Worm (Caenorhabditis elegans) whole organism, midembryonic: ENCODE results near the gene Y39B6A.10.

Experiments used
- cog-1 ChIP-seq: sonication (generic microtip); optimal IDR thresholded peaks from 2 replicates; lab custom pipeline; 2016; ENCODE audit warnings: missing genetic modification characterization, missing compliant biosample characterization
- klf-2 ChIP-seq: fragments of 200-800 bp; sonication (Bioruptor generic); conservative IDR thresholded peaks from 2 replicates; pipeline ENCODE4 v1.3.6; 2022; ENCODE audit warnings: missing genetic modification reagents, missing genetic modification characterization, missing compliant biosample characterization
- med-1 ChIP-seq: sonication (generic microtip); optimal IDR thresholded peaks from 2 replicates; lab custom pipeline; 2017; ENCODE audit warnings: missing genetic modification characterization, mild to moderate bottlenecking, missing compliant biosample characterization, antibody characterized with exemption, missing genetic modification reagents; ENCODE audit not compliant: insufficient read depth
- ref-1 ChIP-seq: fragments of 200-800 bp; sonication (Bioruptor generic); conservative IDR thresholded peaks from 2 replicates; pipeline ENCODE4 v1.3.6; 2022; ENCODE audit warnings: missing genetic modification reagents, missing genetic modification characterization, missing compliant biosample characterization
- tab-1 ChIP-seq: fragments of 200-800 bp; sonication (Bioruptor generic); IDR thresholded peaks from 2 replicates; pipeline ENCODE4 v1.3.6; 2022; ENCODE audit warnings: missing genetic modification characterization, missing compliant biosample characterization

ce11 chrV:19133507-19133906, at the start of gene Y39B6A.10:
- TF ChIP-seq med-1 (GFP tag; lab: Kevin White, UChicago), result no peak
- no peak for TF ChIP-seq ref-1 (GFP tag; lab: Robert Waterston, UW)
- TF ChIP-seq tab-1 (GFP tag; lab: Robert Waterston, UW), result no peak
- no peak for TF ChIP-seq klf-2 (GFP tag; lab: Robert Waterston, UW)
- no peak for TF ChIP-seq cog-1 (tag; lab: Kevin White, UChicago)
